Worm (Caenorhabditis elegans) whole organism, L4 larva: ENCODE measurements around the gene ZC84.6.

Experiments used
- ama-1 ChIP-seq: fragments of 150-350 bp; optimal IDR thresholded peaks from 2 replicates; lab custom pipeline; 2014; ENCODE audit warnings: inconsistent platforms, mixed read lengths
- daf-12 ChIP-seq: fragments of 150-350 bp; optimal IDR thresholded peaks from 2 replicates; lab custom pipeline; 2014; ENCODE audit warnings: missing biosample characterization, missing genetic modification reagents, missing genetic modification characterization
- daf-16 ChIP-seq, 3 experiments: sonication (generic microtip); optimal IDR thresholded peaks; 2 replicates each; lab custom pipeline; 2016 to 2017; ENCODE audit warnings: missing genetic modification characterization in 3 of 3, missing genetic modification reagents in 3 of 3, mild to moderate bottlenecking in 2 of 3, missing compliant biosample characterization in 2 of 3, missing biosample characterization in 1 of 3, moderate library complexity in 1 of 3
- jun-1 ChIP-seq: fragments of 150-350 bp; optimal IDR thresholded peaks from 2 replicates; lab custom pipeline; 2014; ENCODE audit warnings: missing biosample characterization, missing genetic modification reagents, missing genetic modification characterization
- nhr-48 ChIP-seq: sonication (generic microtip); optimal IDR thresholded peaks from 2 replicates; lab custom pipeline; 2016; ENCODE audit warnings: mild to moderate bottlenecking, missing genetic modification characterization, missing compliant biosample characterization
- nhr-77 ChIP-seq: fragments of 150-350 bp; optimal IDR thresholded peaks from 2 replicates; lab custom pipeline; 2014; ENCODE audit warnings: missing biosample characterization, missing genetic modification characterization
- skn-1 ChIP-seq: fragments of 150-350 bp; optimal IDR thresholded peaks from 2 replicates; lab custom pipeline; 2014; ENCODE audit warnings: missing biosample characterization, missing genetic modification characterization
- snpc-4 ChIP-seq: fragments of 150-350 bp; optimal IDR thresholded peaks from 2 replicates; lab custom pipeline; 2014; ENCODE audit warnings: missing biosample characterization, missing genetic modification characterization
- zip-2 ChIP-seq: fragments of 150-350 bp; optimal IDR thresholded peaks from 2 replicates; lab custom pipeline; 2014; ENCODE audit warnings: missing biosample characterization, missing genetic modification characterization

DNA sequence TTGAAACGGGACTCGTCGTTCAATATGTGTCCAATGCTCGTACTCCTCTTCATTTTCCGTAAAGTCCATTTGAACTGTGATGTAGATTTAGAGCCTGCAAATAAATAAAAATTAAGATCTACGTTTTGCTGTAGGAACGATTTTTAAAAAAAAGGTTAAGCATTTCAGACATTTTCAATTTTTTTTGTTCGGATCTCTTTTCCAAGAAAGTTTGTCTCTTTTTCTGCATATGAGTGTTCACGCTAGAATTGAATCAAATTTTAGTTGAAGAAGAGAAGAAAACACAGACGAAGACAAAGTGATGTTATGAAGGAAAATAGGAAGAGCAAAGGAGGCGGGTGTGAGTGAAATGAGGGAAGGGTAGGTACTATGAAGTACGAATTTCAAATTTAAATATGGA is 15.9 kb upstream of the ZC84.6 start, which contains the start of gene npr-29:
- no peak for TF ChIP-seq zip-2 (tag; lab: Kevin White, UChicago)
- no peak for TF ChIP-seq snpc-4 (tag; lab: Kevin White, UChicago)
- no peak for TF ChIP-seq skn-1 (tag; lab: Kevin White, UChicago)
- no peak for TF ChIP-seq jun-1 (tag; lab: Kevin White, UChicago)
- no peak for TF ChIP-seq daf-16 (GFP tag; optimal IDR thresholded peaks at IDR 0.05; lab: Kevin White, UChicago)
- TF ChIP-seq daf-16 (tag; optimal IDR thresholded peaks at IDR 0.05; lab: Kevin White, UChicago), result no peak
- no peak for TF ChIP-seq daf-12 (tag; lab: Kevin White, UChicago)
- no peak for TF ChIP-seq ama-1 (lab: Kevin White, UChicago)
- no peak for TF ChIP-seq nhr-77
- no peak for TF ChIP-seq nhr-48 (tag; lab: Kevin White, UChicago)
